Fruit fly (Drosophila melanogaster) whole organism, wandering third instar larva: ENCODE data around the gene CG6931.

Source experiments
- Abd-B ChIP-seq: fragments of >200 bp; optimal IDR thresholded peaks from 2 replicates; lab custom pipeline; 2017; ENCODE audit warnings: missing biosample characterization, missing genetic modification characterization
- CG32264 ChIP-seq: fragments of 200-800 bp; sonication (Bioruptor generic); optimal IDR thresholded peaks from 2 replicates; lab custom pipeline; 2016; ENCODE audit warnings: missing biosample characterization, missing genetic modification characterization
- CG9705 ChIP-seq: fragments of 200-800 bp; sonication (Bioruptor generic); optimal IDR thresholded peaks from 2 replicates; lab custom pipeline; 2018; ENCODE audit warnings: missing biosample characterization, mild to moderate bottlenecking, missing genetic modification characterization
- CrebA ChIP-seq: fragments of 200-800 bp; sonication (Bioruptor generic); optimal IDR thresholded peaks from 2 replicates; lab custom pipeline; 2016; ENCODE audit warnings: missing biosample characterization, mild to moderate bottlenecking, missing genetic modification characterization, borderline replicate concordance
- Dfd ChIP-seq: fragments of >200 bp; optimal IDR thresholded peaks from 2 replicates; lab custom pipeline; 2017; ENCODE audit warnings: missing biosample characterization, missing genetic modification characterization
- Dif ChIP-seq: fragments of 200-275, 200-300 bp; sonication (Bioruptor generic); optimal IDR thresholded peaks from 2 replicates; lab custom pipeline; 2018; ENCODE audit warnings: missing biosample characterization, missing genetic modification characterization; ENCODE audit not compliant: partially characterized antibody
- GATAd ChIP-seq: sonication (Bioruptor generic); optimal IDR thresholded peaks from 2 replicates; lab custom pipeline; 2016; ENCODE audit warnings: missing biosample characterization, missing genetic modification characterization
- HLH106 ChIP-seq: fragments of 200-800 bp; optimal IDR thresholded peaks from 3 replicates; lab custom pipeline; 2019; ENCODE audit warnings: missing biosample characterization, mild to moderate bottlenecking, missing genetic modification characterization, moderate library complexity
- Hnf4 ChIP-seq: fragments of 200-800 bp; sonication (Bioruptor generic); optimal IDR thresholded peaks from 2 replicates; lab custom pipeline; 2016; ENCODE audit warnings: missing biosample characterization, mild to moderate bottlenecking, missing genetic modification characterization
- Hr78 ChIP-seq: fragments of >200 bp; optimal IDR thresholded peaks from 2 replicates; lab custom pipeline; 2017; ENCODE audit warnings: missing biosample characterization, missing genetic modification characterization
- Hr83 ChIP-seq: fragments of 200-300 bp; sonication (Bioruptor generic); optimal IDR thresholded peaks from 2 replicates; lab custom pipeline; 2016; ENCODE audit warnings: missing biosample characterization, mild to moderate bottlenecking, missing genetic modification characterization, moderate library complexity; ENCODE audit not compliant: poor library complexity, severe bottlenecking
- Jra ChIP-seq: sonication (Bioruptor generic); optimal IDR thresholded peaks from 2 replicates; lab custom pipeline; 2016; ENCODE audit warnings: missing biosample characterization, missing genetic modification characterization
- Mio ChIP-seq: sonication (Bioruptor generic); optimal IDR thresholded peaks from 2 replicates; lab custom pipeline; 2016; ENCODE audit warnings: missing biosample characterization, missing genetic modification characterization
- Myc ChIP-seq: fragments of >200 bp; optimal IDR thresholded peaks from 2 replicates; lab custom pipeline; 2017
- N ChIP-seq: fragments of >200 bp; optimal IDR thresholded peaks from 2 replicates; lab custom pipeline; 2018; ENCODE audit warnings: missing biosample characterization, missing external identifiers, missing genetic modification characterization
- OdsH ChIP-seq: fragments of 200-800 bp; sonication (Bioruptor generic); optimal IDR thresholded peaks from 2 replicates; lab custom pipeline; 2016; ENCODE audit warnings: missing biosample characterization, mild to moderate bottlenecking, missing genetic modification characterization
- Rel ChIP-seq, 2 experiments: fragments of 200-800 bp; sonication (Bioruptor generic) in 1 of 2; optimal IDR thresholded peaks; 2 replicates in 1 of 2; 3 replicates in 1 of 2; lab custom pipeline; 2016 to 2019; ENCODE audit warnings: mild to moderate bottlenecking in 2 of 2, missing biosample characterization in 2 of 2, missing genetic modification characterization in 2 of 2, moderate library complexity in 1 of 2
- Sp1 ChIP-seq: fragments of 200-800 bp; sonication (Bioruptor generic); optimal IDR thresholded peaks from 3 replicates; lab custom pipeline; 2019; ENCODE audit warnings: missing biosample characterization, mild to moderate bottlenecking, missing genetic modification characterization, moderate library complexity
- Vsx2 ChIP-seq: fragments of 200-300, 225-300 bp; sonication (Bioruptor generic); optimal IDR thresholded peaks from 2 replicates; lab custom pipeline; 2018; ENCODE audit warnings: missing biosample characterization, missing genetic modification characterization; ENCODE audit not compliant: partially characterized antibody
- br ChIP-seq: fragments of 200-800 bp; sonication (Bioruptor generic); optimal IDR thresholded peaks from 2 replicates; lab custom pipeline; 2016; ENCODE audit warnings: missing biosample characterization, missing genetic modification characterization
- brk ChIP-seq: fragments of 200-800 bp; sonication (Bioruptor generic); optimal IDR thresholded peaks from 2 replicates; lab custom pipeline; 2016; ENCODE audit warnings: missing biosample characterization, mild to moderate bottlenecking, missing genetic modification characterization
- dl ChIP-seq, 2 experiments: fragments of 175-275, 200-275 bp in 1 of 2; fragments of 200-275 bp in 1 of 2; sonication (Bioruptor generic); optimal IDR thresholded peaks; lab custom pipeline; 2018; ENCODE audit warnings: mild to moderate bottlenecking in 2 of 2, missing biosample characterization in 2 of 2, missing genetic modification characterization in 2 of 2, moderate library complexity in 2 of 2; ENCODE audit not compliant: partially characterized antibody in 2 of 2, insufficient read depth in 1 of 2
- dmrt93B ChIP-seq: fragments of 200-800 bp; sonication (Bioruptor generic); optimal IDR thresholded peaks from 2 replicates; lab custom pipeline; 2018; ENCODE audit warnings: missing biosample characterization, mild to moderate bottlenecking, missing genetic modification characterization
- dsf ChIP-seq: sonication (Bioruptor generic); optimal IDR thresholded peaks from 2 replicates; lab custom pipeline; 2016; ENCODE audit warnings: missing biosample characterization, missing genetic modification characterization, borderline replicate concordance
- ey ChIP-seq: fragments of 200-800 bp; sonication (Bioruptor generic); optimal IDR thresholded peaks from 2 replicates; lab custom pipeline; 2016; ENCODE audit warnings: missing biosample characterization, missing genetic modification characterization
- foxo ChIP-seq, 2 experiments: fragments of 200-800 bp; sonication (Bioruptor generic); optimal IDR thresholded peaks; 2 replicates in 1 of 2; 3 replicates in 1 of 2; lab custom pipeline; 2016 to 2017; ENCODE audit warnings: missing biosample characterization in 2 of 2, missing genetic modification characterization in 2 of 2
- fru ChIP-seq: fragments of 200-800 bp; sonication (Bioruptor generic); optimal IDR thresholded peaks from 3 replicates; lab custom pipeline; 2016; ENCODE audit warnings: missing biosample characterization, mild to moderate bottlenecking, missing genetic modification characterization
- h ChIP-seq: fragments of 200-800 bp; sonication (Bioruptor generic); optimal IDR thresholded peaks from 3 replicates; lab custom pipeline; 2016; ENCODE audit warnings: missing biosample characterization, mild to moderate bottlenecking, missing genetic modification characterization
- jim ChIP-seq: fragments of 175-275, 200-325 bp; sonication (Bioruptor generic); optimal IDR thresholded peaks from 2 replicates; lab custom pipeline; 2016; ENCODE audit warnings: missing biosample characterization, mild to moderate bottlenecking, missing genetic modification characterization
- lola ChIP-seq: fragments of >200 bp; optimal IDR thresholded peaks from 2 replicates; lab custom pipeline; 2017; ENCODE audit warnings: missing biosample characterization, missing genetic modification characterization
- pan ChIP-seq: fragments of >200 bp; optimal IDR thresholded peaks from 2 replicates; lab custom pipeline; 2017
- psq ChIP-seq: fragments of 200-800 bp; sonication (Bioruptor generic); optimal IDR thresholded peaks from 3 replicates; lab custom pipeline; 2017; ENCODE audit warnings: missing biosample characterization, mild to moderate bottlenecking, missing genetic modification characterization, moderate library complexity
- rgr ChIP-seq: fragments of 200-800 bp; sonication (Bioruptor generic); optimal IDR thresholded peaks from 3 replicates; lab custom pipeline; 2016; ENCODE audit warnings: missing biosample characterization, mild to moderate bottlenecking, missing genetic modification characterization
- sage ChIP-seq: fragments of 200-800 bp; sonication (Bioruptor generic); optimal IDR thresholded peaks from 2 replicates; lab custom pipeline; 2016; ENCODE audit warnings: missing biosample characterization, mild to moderate bottlenecking, missing genetic modification characterization
- sv ChIP-seq: fragments of 200-800 bp; sonication (Bioruptor generic); optimal IDR thresholded peaks from 3 replicates; lab custom pipeline; 2016; ENCODE audit warnings: missing biosample characterization, missing genetic modification characterization
- tai ChIP-seq: sonication (Bioruptor generic); optimal IDR thresholded peaks from 2 replicates; lab custom pipeline; 2016; ENCODE audit warnings: missing biosample characterization, missing genetic modification characterization
- usp ChIP-seq: fragments of >200 bp; optimal IDR thresholded peaks from 2 replicates; lab custom pipeline; 2017; ENCODE audit warnings: missing biosample characterization, missing genetic modification characterization
- woc ChIP-seq: sonication (Bioruptor generic); optimal IDR thresholded peaks from 2 replicates; lab custom pipeline; 2016; ENCODE audit warnings: missing biosample characterization, mild to moderate bottlenecking, missing genetic modification characterization

Gene CG6931

DNA sequence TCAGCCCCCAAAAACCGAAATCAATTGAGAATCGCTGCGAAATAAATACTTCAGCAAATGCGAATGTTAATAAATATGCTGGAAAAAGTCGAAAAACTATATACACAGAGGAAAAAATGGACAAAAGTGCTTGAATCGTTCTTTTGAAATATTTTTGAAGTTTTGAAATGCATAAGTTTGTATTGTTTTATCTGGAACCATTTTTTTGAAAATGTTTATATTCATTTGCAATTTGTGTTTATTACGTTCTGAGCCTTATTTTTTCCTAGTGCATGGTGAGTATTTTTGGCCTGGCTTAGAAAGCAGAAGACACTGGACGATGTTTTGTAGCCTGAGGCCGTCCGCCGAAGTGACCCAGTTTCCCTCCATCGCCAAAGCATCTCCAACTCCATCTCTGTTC is 34.4 kb downstream of the CG6931 start (continued):
- TF ChIP-seq sv (GFP tag; lab: Kevin White, UChicago) (no peak), Sp1 (GFP tag; lab: Kevin White, UChicago) (no peak), Hr78 (GFP tag; lab: Kevin White, UChicago) (no peak), CrebA (GFP tag; lab: Kevin White, UChicago) (no peak), N (GFP tag; lab: Kevin White, UChicago) (no peak), psq (GFP tag; lab: Kevin White, UChicago) (no peak), Vsx2 (GFP tag; lab: Kevin White, UChicago) (no peak), Abd-B (GFP tag; lab: Kevin White, UChicago) (no peak), foxo (GFP tag; optimal IDR thresholded peaks at IDR 0.05; lab: Kevin White, UChicago) (peak in 1 of 2 experiments; percentile 14), pan (lab: Kevin White, UChicago) (no peak), jim (GFP tag; lab: Kevin White, UChicago) (no peak), Hnf4 (GFP tag; lab: Kevin White, UChicago) (no peak)

DNA sequence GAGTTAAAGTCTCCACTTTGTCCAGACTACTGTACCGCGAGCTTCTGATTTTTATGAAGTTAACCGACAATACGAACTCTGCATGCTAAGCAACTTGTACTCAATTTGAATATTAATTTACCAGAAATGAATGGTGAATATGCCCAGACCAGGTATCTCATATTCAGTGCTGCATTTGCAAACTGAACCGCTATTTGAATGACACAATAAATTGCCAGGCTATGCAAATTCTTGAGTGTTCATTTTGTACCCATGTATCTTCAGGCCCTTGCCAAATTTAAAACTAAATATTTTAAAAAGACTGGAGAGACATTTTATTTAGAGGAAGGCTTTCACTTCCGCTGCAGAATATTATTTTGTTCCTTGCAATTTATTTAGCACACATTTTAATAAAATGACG is 37.4 kb downstream of the CG6931 start:
- no peak for TF ChIP-seq foxo (GFP tag; optimal IDR thresholded peaks at IDR 0.05; lab: Kevin White, UChicago)
- TF ChIP-seq Myc (lab: Kevin White, UChicago): no peak
- TF ChIP-seq, all 38 proteins: peak for 0

DNA sequence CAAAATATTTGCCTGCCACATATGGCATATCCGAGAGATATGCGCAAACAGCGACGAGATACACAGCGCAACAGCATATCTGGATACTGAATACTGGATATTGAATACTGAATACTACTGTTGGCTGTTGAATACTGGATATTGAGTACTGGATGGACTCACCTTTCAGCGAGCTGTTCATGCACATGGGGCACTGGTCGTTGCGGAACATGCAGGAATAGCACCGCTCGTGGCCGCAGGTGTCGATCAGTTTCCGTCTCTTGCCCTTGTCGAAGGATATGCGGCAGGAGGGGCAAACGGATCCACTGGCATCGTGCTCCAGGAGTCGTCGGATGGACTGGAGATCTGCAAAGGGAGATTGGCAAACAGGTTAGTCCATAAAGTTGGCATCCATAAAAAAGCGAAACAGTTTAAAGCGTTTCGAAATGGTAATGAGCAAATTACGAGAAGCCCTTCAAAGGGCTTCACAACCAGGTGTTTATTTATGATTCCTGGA is 38.0 kb downstream of the CG6931 start:
- TF ChIP-seq foxo (GFP tag; optimal IDR thresholded peaks at IDR 0.05; lab: Kevin White, UChicago): no peak
- TF ChIP-seq GATAd: no peak
- TF ChIP-seq Vsx2 (GFP tag; lab: Kevin White, UChicago): no peak
- no peak for TF ChIP-seq CG9705
- no peak for TF ChIP-seq Hr78 (GFP tag; lab: Kevin White, UChicago)
- no peak for TF ChIP-seq Dfd (GFP tag; lab: Kevin White, UChicago)

DNA sequence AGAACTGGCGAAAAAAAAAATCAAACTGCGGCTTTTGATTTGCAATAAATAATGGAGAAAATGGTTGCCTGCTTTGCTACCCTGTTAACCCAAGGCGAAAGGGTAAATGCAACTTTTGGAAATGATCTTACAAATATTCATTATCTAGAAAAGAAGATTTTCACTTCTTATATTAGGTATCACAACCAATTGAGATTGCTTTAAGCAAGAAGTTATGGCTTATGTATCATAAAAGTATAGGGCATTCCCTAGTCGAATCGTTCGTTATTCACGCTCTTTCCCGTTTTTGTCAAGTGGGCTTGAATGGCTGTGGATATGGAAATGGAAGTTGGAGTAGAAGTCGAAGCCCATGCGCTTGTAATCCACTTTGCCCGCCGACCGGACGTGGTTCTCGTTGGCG is 40.0 kb downstream of the CG6931 start:
- TF ChIP-seq h (GFP tag; lab: Kevin White, UChicago) (peak; percentile 59), Hr78 (GFP tag; lab: Kevin White, UChicago) (no peak), HLH106 (tag; lab: Kevin White, UChicago) (peak; percentile 16), Hr83 (no peak), GATAd (no peak), tai (no peak), Abd-B (GFP tag; lab: Kevin White, UChicago) (no peak), sage (GFP tag; lab: Kevin White, UChicago) (no peak), woc (GFP tag; lab: Kevin White, UChicago) (peak; percentile 49), Mio (GFP tag; lab: Kevin White, UChicago) (no peak), CrebA (GFP tag; lab: Kevin White, UChicago) (no peak), br (GFP tag; lab: Kevin White, UChicago) (no peak), foxo (GFP tag; optimal IDR thresholded peaks at IDR 0.05; lab: Kevin White, UChicago) (no peak), Dif (GFP tag; lab: Kevin White, UChicago) (no peak), pan (lab: Kevin White, UChicago) (peak; percentile 13), brk (GFP tag; lab: Kevin White, UChicago) (no peak), dsf (no peak), Myc (lab: Kevin White, UChicago) (no peak), N (GFP tag; lab: Kevin White, UChicago) (no peak), Rel (GFP tag; optimal IDR thresholded peaks at IDR 0.05; lab: Kevin White, UChicago) (no peak), Rel (tag; optimal IDR thresholded peaks at IDR 0.05; lab: Kevin White, UChicago) (no peak), OdsH (GFP tag; lab: Kevin White, UChicago) (peak; percentile 29), lola (GFP tag; lab: Kevin White, UChicago) (no peak), Jra (no peak), dl (GFP tag; optimal IDR thresholded peaks at IDR 0.05; lab: Kevin White, UChicago; ENCODE audit: insufficient read depth in 1 of 2, partially characterized antibody in 2 of 2) (no peak), fru (GFP tag; lab: Kevin White, UChicago) (peak; percentile 15), usp (GFP tag; lab: Kevin White, UChicago) (no peak), psq (GFP tag; lab: Kevin White, UChicago) (no peak), Dfd (GFP tag; lab: Kevin White, UChicago) (no peak), CG32264 (GFP tag; lab: Kevin White, UChicago) (no peak), Hnf4 (GFP tag; lab: Kevin White, UChicago) (no peak), ey (GFP tag; lab: Kevin White, UChicago) (peak; percentile 28), sv (GFP tag; lab: Kevin White, UChicago) (no peak), dmrt93B (GFP tag; lab: Kevin White, UChicago) (peak; percentile 7), rgr (no peak), Vsx2 (GFP tag; lab: Kevin White, UChicago) (no peak), jim (GFP tag; lab: Kevin White, UChicago) (no peak), CG9705 (no peak), Sp1 (GFP tag; lab: Kevin White, UChicago) (no peak)
